Worm (Caenorhabditis elegans): ENCODE results near the gene mltn-9.

The mltn-9 gene

DNA sequence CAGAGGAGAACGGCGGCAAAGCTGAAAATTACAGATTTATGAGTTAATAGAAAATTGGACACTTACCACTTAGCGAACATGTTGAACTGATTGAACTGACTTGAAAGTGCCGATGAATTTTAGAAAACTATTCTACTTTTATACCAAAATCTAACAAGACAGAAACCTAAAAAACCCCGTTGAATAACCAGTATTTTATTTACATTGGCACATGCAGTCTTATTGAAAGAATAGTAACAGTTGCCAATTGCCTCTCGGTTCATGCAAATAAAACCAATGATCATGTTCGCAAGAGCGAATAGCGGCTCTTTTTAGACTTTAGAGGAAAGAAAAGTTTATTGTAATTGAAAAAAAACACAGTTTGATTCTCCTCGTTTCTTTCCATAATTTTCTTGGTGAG, 27.7 kb upstream of the mltn-9 start, which contains the start of gene nspb-10:
nspb-10 (minus strand) TSS at position 101 of the 400 bp plus-strand sequence.
- TF ChIP-seq pbrm-1 (GFP tag; IDR thresholded peaks at IDR 0.05) (no peak), nhr-179 (tag; optimal IDR thresholded peaks at IDR 0.05) (no peak), tbx-9 (tag; optimal IDR thresholded peaks at IDR 0.05; ENCODE audit: borderline replicate concordance) (no peak), nfyb-1 (GFP tag; IDR thresholded peaks at IDR 0.05) (no peak), lin-26 (GFP tag; IDR thresholded peaks at IDR 0.05) (no peak), F57A8.1 (GFP tag; optimal IDR thresholded peaks at IDR 0.05) (no peak), gei-17 (GFP tag; optimal IDR thresholded peaks at IDR 0.05) (no peak), B0035.1 (tag; optimal IDR thresholded peaks at IDR 0.05) (no peak), nfya-2 (GFP tag; IDR thresholded peaks at IDR 0.05) (no peak), Y79H2A.3 (GFP tag; conservative IDR thresholded peaks at IDR 0.05) (no peak), snpc-3.4 (tag; optimal IDR thresholded peaks at IDR 0.05) (no peak), ZK185.1 (tag; optimal IDR thresholded peaks at IDR 0.05; ENCODE audit: poor library complexity, severe bottlenecking) (no peak), K11D2.4 (GFP tag; IDR thresholded peaks at IDR 0.05) (no peak), lag-1 (GFP tag; IDR thresholded peaks at IDR 0.05) (no peak), him-1 (tag; optimal IDR thresholded peaks at IDR 0.05) (no peak), let-526 (GFP tag; IDR thresholded peaks at IDR 0.05) (no peak), F39B2.1 (GFP tag; IDR thresholded peaks at IDR 0.05) (no peak), fkh-3 (tag; optimal IDR thresholded peaks at IDR 0.05) (no peak), nfya-1 (tag; optimal IDR thresholded peaks at IDR 0.05; ENCODE audit: borderline replicate concordance, insufficient read depth) (no peak)

DNA sequence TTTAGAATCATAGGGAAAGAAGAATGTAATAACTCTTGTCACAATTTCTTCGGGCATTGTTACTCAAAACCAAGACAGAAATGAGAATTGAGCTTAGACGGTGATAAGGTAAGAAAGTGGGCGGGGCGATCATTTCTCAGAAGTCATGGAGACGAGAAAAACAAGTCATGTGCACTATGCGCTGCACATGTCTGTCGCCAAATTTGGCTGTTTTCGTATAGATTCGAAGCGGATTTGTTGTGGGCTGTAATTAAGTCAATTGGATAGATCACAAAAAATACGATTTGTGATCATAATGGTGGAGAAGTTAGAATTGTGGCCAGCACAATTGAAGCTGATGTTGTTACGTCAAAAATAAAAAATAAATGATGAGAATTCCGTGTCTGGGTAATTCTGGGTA, 24.1 kb upstream of the mltn-9 start, which contains the start of gene C01G12.7:
C01G12.7 (minus strand) TSS at position 195 of the 400 bp plus-strand sequence.
- TF ChIP-seq D2030.7 (GFP tag; IDR thresholded peaks at IDR 0.05): no peak
- no peak for TF ChIP-seq ceh-58 (GFP tag; IDR thresholded peaks at IDR 0.05)
- no peak for TF ChIP-seq lin-40 (tag; optimal IDR thresholded peaks at IDR 0.05)
- TF ChIP-seq nhr-27 (tag; optimal IDR thresholded peaks at IDR 0.05): no peak
- no peak for TF ChIP-seq T07F8.4 (tag; optimal IDR thresholded peaks at IDR 0.05)
- no peak for TF ChIP-seq somi-1 (GFP tag; optimal IDR thresholded peaks at IDR 0.05)
- TF ChIP-seq unc-130 (GFP tag; optimal IDR thresholded peaks at IDR 0.05): no peak
- no peak for TF ChIP-seq ceh-91 (GFP tag; IDR thresholded peaks at IDR 0.05)
- TF ChIP-seq aptf-2 (GFP tag; conservative IDR thresholded peaks at IDR 0.05): no peak
- no peak for TF ChIP-seq ZK185.1 (tag; optimal IDR thresholded peaks at IDR 0.05; ENCODE audit: poor library complexity, severe bottlenecking)
- TF ChIP-seq gei-17 (GFP tag; optimal IDR thresholded peaks at IDR 0.05): no peak
- TF ChIP-seq repo-1 (tag; optimal IDR thresholded peaks at IDR 0.05): no peak
- TF ChIP-seq ztf-3 (GFP tag; optimal IDR thresholded peaks at IDR 0.05): no peak
- no peak for TF ChIP-seq Y79H2A.3 (GFP tag; conservative IDR thresholded peaks at IDR 0.05)
- no peak for TF ChIP-seq tbp1 (GFP tag; optimal IDR thresholded peaks at IDR 0.05)
- no peak for TF ChIP-seq dpl-1 (GFP tag; optimal IDR thresholded peaks at IDR 0.05)
- TF ChIP-seq B0336.3 (GFP tag; IDR thresholded peaks at IDR 0.05): no peak
- TF ChIP-seq snpc-1.3 (tag; optimal IDR thresholded peaks at IDR 0.05; ENCODE audit: insufficient read depth): no peak
- no peak for TF ChIP-seq ztf-28 (GFP tag; IDR thresholded peaks at IDR 0.05)

DNA sequence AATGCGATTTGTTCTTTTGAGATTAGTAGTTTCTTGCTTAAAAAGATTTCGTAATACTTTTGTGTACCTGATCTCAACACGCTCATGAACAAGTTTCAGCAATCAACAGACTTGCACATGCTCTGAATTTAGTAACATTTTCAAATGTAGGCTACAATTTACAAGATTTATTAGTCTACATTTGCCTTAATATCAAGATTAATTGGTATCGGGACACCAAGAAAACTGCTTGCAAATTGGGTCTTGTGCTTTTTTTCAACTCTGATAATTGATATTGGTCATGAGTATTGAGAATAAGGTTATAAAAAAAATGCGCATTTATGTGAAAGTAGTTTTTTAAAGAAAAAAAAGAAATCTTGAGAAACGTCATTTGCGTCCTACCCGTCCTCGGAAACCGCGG, 23.2 kb upstream of the mltn-9 start:
- no peak for TF ChIP-seq chd-7 (tag; optimal IDR thresholded peaks at IDR 0.05)
- no peak for TF ChIP-seq snpc-3.4 (tag; optimal IDR thresholded peaks at IDR 0.05)
- TF ChIP-seq lin-40 (tag; optimal IDR thresholded peaks at IDR 0.05): no peak
- no peak for TF ChIP-seq fkh-3 (tag; optimal IDR thresholded peaks at IDR 0.05)
